Worm (Caenorhabditis elegans) whole organism, L3 larva: ENCODE results near the gene F58D2.2.

Experiments
- ZK546.5 ChIP-seq: sonication (generic microtip); optimal IDR thresholded peaks from 2 replicates; lab custom pipeline; 2017; ENCODE audit warnings: missing biosample characterization, missing genetic modification characterization
- ceh-9 ChIP-seq: sonication (generic microtip); optimal IDR thresholded peaks from 2 replicates; lab custom pipeline; 2018; ENCODE audit warnings: missing biosample characterization, missing genetic modification characterization
- eor-1 ChIP-seq, 2 experiments: fragments of 150-350 bp; optimal IDR thresholded peaks; 2 replicates each; lab custom pipeline; 2014 to 2018; ENCODE audit warnings: missing biosample characterization in 2 of 2, missing genetic modification characterization in 2 of 2
- fos-1 ChIP-seq: fragments of 150-350 bp; optimal IDR thresholded peaks from 2 replicates; lab custom pipeline; 2014; ENCODE audit warnings: missing biosample characterization, missing genetic modification characterization
- lin-15B ChIP-seq: fragments of 150-350 bp; optimal IDR thresholded peaks from 2 replicates; lab custom pipeline; 2014; ENCODE audit warnings: missing biosample characterization, missing genetic modification characterization
- lsy-12 ChIP-seq: sonication (generic microtip); optimal IDR thresholded peaks from 2 replicates; lab custom pipeline; 2016; ENCODE audit warnings: mild to moderate bottlenecking, missing genetic modification characterization, missing compliant biosample characterization
- nhr-237 ChIP-seq: fragments of 150-350 bp; optimal IDR thresholded peaks from 2 replicates; lab custom pipeline; 2014; ENCODE audit warnings: missing biosample characterization, missing genetic modification characterization
- nhr-25 ChIP-seq: sonication (generic microtip); optimal IDR thresholded peaks from 2 replicates; lab custom pipeline; 2017; ENCODE audit warnings: missing biosample characterization, missing genetic modification characterization
- nhr-28 ChIP-seq: fragments of 150-350 bp; optimal IDR thresholded peaks from 2 replicates; lab custom pipeline; 2014; ENCODE audit warnings: missing biosample characterization, missing genetic modification characterization
- nhr-77 ChIP-seq: fragments of 150-350 bp; optimal IDR thresholded peaks from 2 replicates; lab custom pipeline; 2014; ENCODE audit warnings: missing biosample characterization, missing genetic modification characterization
- pha-4 ChIP-seq: fragments of 150-350 bp; optimal IDR thresholded peaks from 2 replicates; lab custom pipeline; 2014; ENCODE audit warnings: missing biosample characterization, missing genetic modification reagents, missing genetic modification characterization
- pqm-1 ChIP-seq: fragments of 150-350 bp; optimal IDR thresholded peaks from 2 replicates; lab custom pipeline; 2017; ENCODE audit warnings: missing biosample characterization, missing genetic modification characterization, inconsistent platforms
- sea-2 ChIP-seq: fragments of 150-350 bp; sonication (generic microtip); optimal IDR thresholded peaks from 4 replicates; lab custom pipeline; 2014; ENCODE audit warnings: missing biosample characterization, missing genetic modification reagents, missing genetic modification characterization
- snpc-4 ChIP-seq: fragments of 150-350 bp; optimal IDR thresholded peaks from 2 replicates; lab custom pipeline; 2014; ENCODE audit warnings: missing biosample characterization, missing genetic modification characterization

DNA sequence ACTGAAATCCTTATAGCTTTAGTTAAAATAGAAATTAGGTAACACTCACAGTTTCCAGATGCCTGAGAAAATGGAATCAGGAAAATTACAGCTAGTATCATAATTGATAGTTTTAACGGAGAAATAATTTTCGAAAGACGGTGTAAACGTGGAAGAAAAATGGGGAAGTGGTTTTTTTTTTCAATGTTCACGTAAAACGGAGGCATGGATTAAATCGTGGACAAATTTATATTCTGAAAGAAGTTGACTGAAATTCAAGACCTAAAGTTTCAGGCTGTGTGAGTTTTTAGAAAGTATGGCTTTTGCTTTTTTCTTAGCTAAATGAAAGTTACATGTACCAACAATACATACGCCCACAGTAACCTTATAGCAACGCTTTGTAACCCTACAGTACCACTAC lies 47.3 kb upstream of the F58D2.2 start, which contains the start of gene spe-43:
- TF ChIP-seq pqm-1 (tag; lab: Kevin White, UChicago) (no peak), sea-2 (GFP tag; lab: Kevin White, UChicago) (no peak), lin-15B (tag; lab: Kevin White, UChicago) (no peak), nhr-28 (tag; lab: Kevin White, UChicago) (no peak), fos-1 (no peak), nhr-237 (no peak), ZK546.5 (tag; lab: Kevin White, UChicago) (no peak), snpc-4 (tag; lab: Kevin White, UChicago) (no peak), lsy-12 (tag; lab: Kevin White, UChicago) (no peak), nhr-25 (no peak), nhr-77 (no peak), eor-1 (tag; optimal IDR thresholded peaks at IDR 0.05; lab: Kevin White, UChicago) (no peak), ceh-9 (tag; lab: Kevin White, UChicago) (no peak), pha-4 (no peak)
